Worm (Caenorhabditis elegans) whole organism, L3 larva: ENCODE results near the gene F01F1.2.
A peak's percentile ranks its signal among the peaks of the same experiment; 100 is the strongest.

Experiments
- ZK546.5 ChIP-seq: sonication (generic microtip); optimal IDR thresholded peaks from 2 replicates; lab custom pipeline; 2017; ENCODE audit warnings: missing biosample characterization, missing genetic modification characterization
- ama-1 ChIP-seq: fragments of 150-350 bp; optimal IDR thresholded peaks from 2 replicates; lab custom pipeline; 2018
- elt-1 ChIP-seq: fragments of 150-350 bp; optimal IDR thresholded peaks from 2 replicates; lab custom pipeline; 2014; ENCODE audit warnings: missing biosample characterization, missing genetic modification characterization
- elt-3 ChIP-seq, 3 experiments: fragments of 150-350 bp in 1 of 3; sonication (generic microtip) in 2 of 3; optimal IDR thresholded peaks; 2 replicates in 2 of 3; 4 replicates in 1 of 3; lab custom pipeline; 2014 to 2017; ENCODE audit warnings: missing biosample characterization in 3 of 3, missing genetic modification characterization in 3 of 3
- lin-15B ChIP-seq: fragments of 150-350 bp; optimal IDR thresholded peaks from 2 replicates; lab custom pipeline; 2014; ENCODE audit warnings: missing biosample characterization, missing genetic modification characterization
- nfya-1 ChIP-seq: sonication (generic microtip); optimal IDR thresholded peaks from 2 replicates; lab custom pipeline; 2017; ENCODE audit warnings: missing genetic modification characterization, mild to moderate bottlenecking, missing compliant biosample characterization, antibody characterized with exemption, moderate library complexity; ENCODE audit not compliant: insufficient read depth
- nhr-11 ChIP-seq: fragments of 150-350 bp; optimal IDR thresholded peaks from 2 replicates; lab custom pipeline; 2014; ENCODE audit warnings: missing biosample characterization, missing genetic modification characterization
- nhr-76 ChIP-seq: fragments of 150-350 bp; sonication (generic microtip); optimal IDR thresholded peaks from 5 replicates; lab custom pipeline; 2014; ENCODE audit warnings: missing biosample characterization, missing genetic modification characterization
- nhr-77 ChIP-seq: fragments of 150-350 bp; optimal IDR thresholded peaks from 2 replicates; lab custom pipeline; 2014; ENCODE audit warnings: missing biosample characterization, missing genetic modification characterization
- skn-1 ChIP-seq: fragments of 150-350 bp; optimal IDR thresholded peaks from 2 replicates; lab custom pipeline; 2014; ENCODE audit warnings: missing biosample characterization, missing genetic modification characterization
- snpc-4 ChIP-seq: fragments of 150-350 bp; optimal IDR thresholded peaks from 2 replicates; lab custom pipeline; 2014; ENCODE audit warnings: missing biosample characterization, missing genetic modification characterization
- unc-39 ChIP-seq: sonication (generic microtip); optimal IDR thresholded peaks from 4 replicates; lab custom pipeline; 2017; ENCODE audit warnings: missing biosample characterization, missing genetic modification characterization
- unc-62 ChIP-seq: fragments of 150-350 bp; sonication (generic microtip); optimal IDR thresholded peaks from 4 replicates; lab custom pipeline; 2014; ENCODE audit warnings: missing biosample characterization, missing genetic modification reagents, missing genetic modification characterization
- ztf-11 ChIP-seq: fragments of 150-350 bp; optimal IDR thresholded peaks from 2 replicates; lab custom pipeline; 2014; ENCODE audit warnings: missing biosample characterization, missing genetic modification characterization

- no peak for TF ChIP-seq nhr-76 (tag; lab: Kevin White, UChicago)
- no peak for TF ChIP-seq elt-3 (tag; optimal IDR thresholded peaks at IDR 0.05; lab: Kevin White, UChicago)
- TF ChIP-seq nhr-11: no peak
- no peak for TF ChIP-seq ztf-11 (tag; lab: Kevin White, UChicago)
- peak; percentile 92 for TF ChIP-seq skn-1
- TF ChIP-seq unc-62 (GFP tag; lab: Kevin White, UChicago): no peak
- peak; percentile 2 for TF ChIP-seq ama-1 (lab: Kevin White, UChicago)
- TF ChIP-seq snpc-4: no peak
- TF ChIP-seq unc-39 (tag; lab: Kevin White, UChicago): no peak
- no peak for TF ChIP-seq nhr-77
- TF ChIP-seq nfya-1 (tag; lab: Kevin White, UChicago): no peak
- no peak for TF ChIP-seq ZK546.5
- no peak for TF ChIP-seq lin-15B (tag; lab: Kevin White, UChicago)
- TF ChIP-seq elt-1 (tag; lab: Kevin White, UChicago): no peak
Measured at ce11 chrIII:5917365-5917958, 39.1 kb downstream of the F01F1.2 start.
